Comparison of ENCODE assay signal across 4 worm cellular contexts in genomic region chrIV:14764719-14765173, ce11.
TF ChIP-seq lines count a peak whose summit lies in the region.

No protein-coding gene starts in this region.

TF ChIP-seq in whole organism, L2 larva, 48 proteins besides CTCF, POLR2A, EP300 and RAD21:
- TF ChIP-seq snpc-4 (tag; optimal IDR thresholded peaks at IDR 0.05; lab: Kevin White, UChicago) (peak; percentile 34), sma-3 (GFP tag; optimal IDR thresholded peaks at IDR 0.05; lab: Kevin White, UChicago) (peak; percentile 8), skn-1 (tag; optimal IDR thresholded peaks at IDR 0.05; lab: Kevin White, UChicago) (no peak)
TF ChIP-seq in whole organism, L2 larva: peak in this region for 2.

TF ChIP-seq in whole organism, L3 larva, 47 proteins besides CTCF, POLR2A, EP300 and RAD21:
- TF ChIP-seq ceh-28 (tag; optimal IDR thresholded peaks at IDR 0.05; lab: Kevin White, UChicago) (no peak), nhr-43 (tag; optimal IDR thresholded peaks at IDR 0.05; lab: Kevin White, UChicago; ENCODE audit: poor library complexity, severe bottlenecking) (peak; percentile 29), snpc-4 (tag; optimal IDR thresholded peaks at IDR 0.05; lab: Kevin White, UChicago) (peak; percentile 82), skn-1 (tag; optimal IDR thresholded peaks at IDR 0.05; lab: Kevin White, UChicago) (no peak)

TF ChIP-seq in whole organism, L4 larva, 104 proteins besides CTCF, POLR2A, EP300 and RAD21:
- TF ChIP-seq nhr-28 (tag; optimal IDR thresholded peaks at IDR 0.05; lab: Kevin White, UChicago) (no peak), pha-4 (GFP tag; IDR thresholded peaks at IDR 0.05; lab: Robert Waterston, UW) (peak; percentile 48), pha-4 (tag; optimal IDR thresholded peaks at IDR 0.05; lab: Kevin White, UChicago) (no peak), ama-1 (optimal IDR thresholded peaks at IDR 0.05; lab: Kevin White, UChicago) (no peak), nhr-237 (tag; optimal IDR thresholded peaks at IDR 0.05; lab: Kevin White, UChicago) (no peak), egl-43 (GFP tag; IDR thresholded peaks at IDR 0.05; lab: Robert Waterston, UW) (peak; percentile 61; the same call in 1 of the 2 replicates), zfp-3 (GFP tag; conservative IDR thresholded peaks at IDR 0.05; lab: Robert Waterston, UW) (no peak), unc-39 (tag; optimal IDR thresholded peaks at IDR 0.05; lab: Kevin White, UChicago) (no peak), vab-7 (GFP tag; IDR thresholded peaks at IDR 0.05; lab: Robert Waterston, UW) (peak; percentile 19; the same call in 1 of the 2 replicates), hmg-1.1 (GFP tag; IDR thresholded peaks at IDR 0.05; lab: Robert Waterston, UW) (no peak), nhr-111 (GFP tag; optimal IDR thresholded peaks at IDR 0.05; lab: Kevin White, UChicago) (no peak), Y5F2A.4 (GFP tag; optimal IDR thresholded peaks at IDR 0.05; lab: Kevin White, UChicago) (peak; percentile 12), lin-29 (GFP tag; IDR thresholded peaks at IDR 0.05; lab: Robert Waterston, UW) (no peak), mdt-29 (GFP tag; IDR thresholded peaks at IDR 0.05; lab: Robert Waterston, UW) (peak; percentile 90), mes-2 (tag; optimal IDR thresholded peaks at IDR 0.05; lab: Kevin White, UChicago; ENCODE audit: poor library complexity, severe bottlenecking) (peak; percentile 8), snpc-4 (tag; optimal IDR thresholded peaks at IDR 0.05; lab: Kevin White, UChicago) (peak; percentile 36), unc-62 (GFP tag; optimal IDR thresholded peaks at IDR 0.05 in 1 of 2; lab: Kevin White, UChicago) (peak in 1 of 2 experiments; percentile 25), unc-62 (tag; optimal IDR thresholded peaks at IDR 0.05; lab: Kevin White, UChicago) (no peak), T26A8.4 (GFP tag; IDR thresholded peaks at IDR 0.05; lab: Robert Waterston, UW) (peak; percentile 53; the same call in 1 of the 2 replicates), F44E2.7 (GFP tag; IDR thresholded peaks at IDR 0.05; lab: Robert Waterston, UW) (no peak), F49E8.2 (tag; optimal IDR thresholded peaks at IDR 0.05; lab: Kevin White, UChicago; ENCODE audit: borderline replicate concordance) (peak; percentile 97), arid-1 (GFP tag; conservative IDR thresholded peaks at IDR 0.05; lab: Robert Waterston, UW) (0 out of 2 replicates have a peak, but pooled peaks have one; percentile 7), snpc-1.2 (GFP tag; IDR thresholded peaks at IDR 0.05; lab: Robert Waterston, UW) (peak; percentile 99), ceh-44 (GFP tag; IDR thresholded peaks at IDR 0.05; lab: Robert Waterston, UW) (0 out of 2 replicates have a peak, but pooled peaks have one; percentile 5), Y48G9A.11 (GFP tag; IDR thresholded peaks at IDR 0.05; lab: Robert Waterston, UW) (peak; percentile 71), set-16 (GFP tag; IDR thresholded peaks at IDR 0.05; lab: Robert Waterston, UW) (peak; percentile 39; the same call in 1 of the 2 replicates), ZK337.2 (GFP tag; IDR thresholded peaks at IDR 0.05; lab: Robert Waterston, UW) (0 out of 2 replicates have a peak, but pooled peaks have one; percentile 30), zip-2 (tag; optimal IDR thresholded peaks at IDR 0.05; lab: Kevin White, UChicago) (no peak), lin-38 (GFP tag; IDR thresholded peaks at IDR 0.05; lab: Robert Waterston, UW) (peak; percentile 73), dmd-6 (GFP tag; IDR thresholded peaks at IDR 0.05; lab: Robert Waterston, UW) (0 out of 2 replicates have a peak, but pooled peaks have one; percentile 5), Y105C5A.15 (GFP tag; IDR thresholded peaks at IDR 0.05; lab: Robert Waterston, UW) (no peak), madf-5 (GFP tag; IDR thresholded peaks at IDR 0.05; lab: Robert Waterston, UW) (no peak), D1046.2 (GFP tag; IDR thresholded peaks at IDR 0.05; lab: Robert Waterston, UW) (no peak), unc-130 (GFP tag; optimal IDR thresholded peaks at IDR 0.05; lab: Kevin White, UChicago) (peak; percentile 75), Y75B8A.6 (GFP tag; IDR thresholded peaks at IDR 0.05; lab: Robert Waterston, UW) (no peak), aha-1 (tag; lab: Kevin White, UChicago) (peak; percentile 66)

TF ChIP-seq in whole organism, young adult, 124 proteins besides CTCF, POLR2A, EP300 and RAD21 (continues in another document):
- TF ChIP-seq ztf-28 (GFP tag; IDR thresholded peaks at IDR 0.05; lab: Robert Waterston, UW) = peak; percentile 72; the same call in 1 of the 2 replicates
- TF ChIP-seq dpl-1 (GFP tag; optimal IDR thresholded peaks at IDR 0.05; lab: Kevin White, UChicago) = no peak
- TF ChIP-seq lin-40 (tag; optimal IDR thresholded peaks at IDR 0.05; lab: Kevin White, UChicago) = no peak
- TF ChIP-seq ztf-6 (GFP tag; IDR thresholded peaks at IDR 0.05; lab: Robert Waterston, UW) = no peak
- no peak for TF ChIP-seq unc-62 (GFP tag; optimal IDR thresholded peaks at IDR 0.05; lab: Kevin White, UChicago)
- TF ChIP-seq ceh-100 (GFP tag; IDR thresholded peaks at IDR 0.05; lab: Robert Waterston, UW) = peak; percentile 70
- TF ChIP-seq F49E8.2 (tag; optimal IDR thresholded peaks at IDR 0.05; lab: Kevin White, UChicago; ENCODE audit: insufficient read depth) = peak; percentile 71
- TF ChIP-seq repo-1 (tag; optimal IDR thresholded peaks at IDR 0.05; lab: Kevin White, UChicago) = peak; percentile 1
- peak; percentile 47 for TF ChIP-seq die-1 (tag; optimal IDR thresholded peaks at IDR 0.05; lab: Kevin White, UChicago)
- no peak for TF ChIP-seq F52B5.7 (tag; optimal IDR thresholded peaks at IDR 0.05; lab: Kevin White, UChicago)
- no peak for TF ChIP-seq lin-35 (GFP tag; optimal IDR thresholded peaks at IDR 0.05; lab: Kevin White, UChicago)
- peak; percentile 63; the same call in 1 of the 2 replicates for TF ChIP-seq ceh-91 (GFP tag; IDR thresholded peaks at IDR 0.05; lab: Robert Waterston, UW)
- TF ChIP-seq tbp1 (GFP tag; optimal IDR thresholded peaks at IDR 0.05; lab: Kevin White, UChicago) = peak; percentile 80
- TF ChIP-seq pbrm-1 (GFP tag; IDR thresholded peaks at IDR 0.05; lab: Robert Waterston, UW) = peak; percentile 96
- peak; percentile 96 for TF ChIP-seq snpc-1.1 (tag; optimal IDR thresholded peaks at IDR 0.05; lab: Kevin White, UChicago; ENCODE audit: insufficient read depth)
- no peak for TF ChIP-seq B0035.1 (tag; optimal IDR thresholded peaks at IDR 0.05; lab: Kevin White, UChicago)
- no peak for TF ChIP-seq F37B4.10 (GFP tag; IDR thresholded peaks at IDR 0.05; lab: Robert Waterston, UW)
- no peak for TF ChIP-seq akir-1 (GFP tag; optimal IDR thresholded peaks at IDR 0.05; lab: Kevin White, UChicago)
- peak; percentile 74 for TF ChIP-seq him-1 (tag; optimal IDR thresholded peaks at IDR 0.05; lab: Kevin White, UChicago)
- TF ChIP-seq F33H1.4 (GFP tag; IDR thresholded peaks at IDR 0.05; lab: Robert Waterston, UW) = peak; percentile 72
- peak; percentile 42; the same call in 1 of the 2 replicates for TF ChIP-seq C17E4.6 (GFP tag; IDR thresholded peaks at IDR 0.05; lab: Robert Waterston, UW)
- TF ChIP-seq zim-3 (tag; optimal IDR thresholded peaks at IDR 0.05; lab: Kevin White, UChicago) = no peak
- TF ChIP-seq snpc-3.4 (tag; optimal IDR thresholded peaks at IDR 0.05; lab: Kevin White, UChicago) = peak; percentile 95
- TF ChIP-seq ztf-18 (tag; optimal IDR thresholded peaks at IDR 0.05; lab: Kevin White, UChicago) = peak; percentile 54
- TF ChIP-seq rpc-1 (optimal IDR thresholded peaks at IDR 0.05; lab: Kevin White, UChicago) = no peak
- TF ChIP-seq rpc-1 (tag; optimal IDR thresholded peaks at IDR 0.05; lab: Kevin White, UChicago) = peak; percentile 7
- no peak for TF ChIP-seq ztf-22 (GFP tag; optimal IDR thresholded peaks at IDR 0.05; lab: Kevin White, UChicago)
- TF ChIP-seq bed-1 (GFP tag; IDR thresholded peaks at IDR 0.05; lab: Robert Waterston, UW) = no peak
- TF ChIP-seq ceh-79 (tag; optimal IDR thresholded peaks at IDR 0.05; lab: Kevin White, UChicago) = no peak
- no peak for TF ChIP-seq dpff-1 (tag; optimal IDR thresholded peaks at IDR 0.05; lab: Kevin White, UChicago)
- TF ChIP-seq mel-28 (tag; optimal IDR thresholded peaks at IDR 0.05; lab: Kevin White, UChicago; ENCODE audit: borderline replicate concordance) = no peak
- no peak for TF ChIP-seq bed-2 (GFP tag; IDR thresholded peaks at IDR 0.05; lab: Robert Waterston, UW)
- 0 out of 2 replicates have a peak, but pooled peaks have one; percentile 43 for TF ChIP-seq nfya-2 (GFP tag; IDR thresholded peaks at IDR 0.05; lab: Robert Waterston, UW)
- peak; percentile 85 for TF ChIP-seq dox-1 (GFP tag; IDR thresholded peaks at IDR 0.05; lab: Robert Waterston, UW)
- no peak for TF ChIP-seq lag-1 (GFP tag; IDR thresholded peaks at IDR 0.05; lab: Robert Waterston, UW)
- TF ChIP-seq let-526 (GFP tag; IDR thresholded peaks at IDR 0.05; lab: Robert Waterston, UW) = no peak
- TF ChIP-seq hlh-12 (tag; optimal IDR thresholded peaks at IDR 0.05; lab: Kevin White, UChicago) = no peak
- 0 out of 2 replicates have a peak, but pooled peaks have one; percentile 26 for TF ChIP-seq egl-44 (GFP tag; IDR thresholded peaks at IDR 0.05; lab: Robert Waterston, UW)
- TF ChIP-seq madf-3 (GFP tag; IDR thresholded peaks at IDR 0.05; lab: Robert Waterston, UW) = 0 out of 2 replicates have a peak, but pooled peaks have one; percentile 45
- peak; percentile 45; the same call in 1 of the 2 replicates for TF ChIP-seq hmg-20 (GFP tag; IDR thresholded peaks at IDR 0.05; lab: Robert Waterston, UW)
- 0 out of 2 replicates have a peak, but pooled peaks have one; percentile 31 for TF ChIP-seq ceh-40 (GFP tag; IDR thresholded peaks at IDR 0.05; lab: Robert Waterston, UW)
- TF ChIP-seq ZK185.1 (tag; optimal IDR thresholded peaks at IDR 0.05; lab: Kevin White, UChicago; ENCODE audit: poor library complexity, severe bottlenecking) = no peak
- no peak for TF ChIP-seq F10E7.11 (tag; optimal IDR thresholded peaks at IDR 0.05; lab: Kevin White, UChicago)
- no peak for TF ChIP-seq B0261.1 (tag; optimal IDR thresholded peaks at IDR 0.05; lab: Kevin White, UChicago)
- no peak for TF ChIP-seq nfya-1 (tag; optimal IDR thresholded peaks at IDR 0.05; lab: Kevin White, UChicago; ENCODE audit: borderline replicate concordance, insufficient read depth)
- TF ChIP-seq hrde-1 (tag; optimal IDR thresholded peaks at IDR 0.05; lab: Kevin White, UChicago; ENCODE audit: borderline replicate concordance) = peak; percentile 53
- peak; percentile 68; the same call in 1 of the 2 replicates for TF ChIP-seq nfyb-1 (GFP tag; IDR thresholded peaks at IDR 0.05; lab: Robert Waterston, UW)
- TF ChIP-seq nhr-120 (GFP tag; IDR thresholded peaks at IDR 0.05; lab: Robert Waterston, UW) = no peak
- peak; percentile 71 for TF ChIP-seq lir-1 (GFP tag; conservative IDR thresholded peaks at IDR 0.05; lab: Robert Waterston, UW)
- 0 out of 2 replicates have a peak, but pooled peaks have one; percentile 3 for TF ChIP-seq ztf-25 (GFP tag; IDR thresholded peaks at IDR 0.05; lab: Robert Waterston, UW)
